Worm (Caenorhabditis elegans): ENCODE measurements around the gene bre-2.

DNA sequence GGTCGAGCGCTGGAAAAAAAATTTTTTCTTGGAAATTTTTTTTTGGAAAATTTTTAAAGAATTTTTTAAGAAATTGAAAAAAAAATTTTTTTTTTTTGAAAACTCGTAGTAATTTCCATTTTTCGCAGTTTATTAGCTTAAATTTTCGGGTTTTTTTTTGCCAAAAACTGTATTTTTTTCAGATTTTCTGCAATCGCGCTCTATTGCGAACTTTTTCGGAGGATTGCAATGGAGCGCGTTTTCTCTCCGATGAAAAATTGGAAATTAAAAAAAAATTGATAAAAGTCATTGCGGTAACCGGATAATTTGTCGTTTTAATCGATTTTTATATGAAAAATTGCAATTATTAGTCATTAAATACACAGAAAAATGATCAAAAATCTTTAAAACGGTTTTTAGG is 12.3 kb upstream of the bre-2 start:
- no peak for TF ChIP-seq W03F9.2 (tag; optimal IDR thresholded peaks at IDR 0.05)
- TF ChIP-seq dao-5 (tag; optimal IDR thresholded peaks at IDR 0.05) = no peak

Data from whole organism, L4/young adult.